Worm (Caenorhabditis elegans) whole organism, midembryonic: ENCODE data around the gene nhr-156.

ENCODE experiments used
- T22C8.4 ChIP-seq: fragments of 200-800 bp; sonication (Bioruptor generic); IDR thresholded peaks from 2 replicates; pipeline ENCODE4 v1.3.6; 2022; ENCODE audit warnings: missing genetic modification characterization, missing compliant biosample characterization
- ztf-29 ChIP-seq: fragments of 200-800 bp; sonication (Bioruptor generic); IDR thresholded peaks from 2 replicates; pipeline ENCODE4 v1.3.6; 2022; ENCODE audit warnings: missing genetic modification reagents, missing genetic modification characterization, missing compliant biosample characterization

DNA sequence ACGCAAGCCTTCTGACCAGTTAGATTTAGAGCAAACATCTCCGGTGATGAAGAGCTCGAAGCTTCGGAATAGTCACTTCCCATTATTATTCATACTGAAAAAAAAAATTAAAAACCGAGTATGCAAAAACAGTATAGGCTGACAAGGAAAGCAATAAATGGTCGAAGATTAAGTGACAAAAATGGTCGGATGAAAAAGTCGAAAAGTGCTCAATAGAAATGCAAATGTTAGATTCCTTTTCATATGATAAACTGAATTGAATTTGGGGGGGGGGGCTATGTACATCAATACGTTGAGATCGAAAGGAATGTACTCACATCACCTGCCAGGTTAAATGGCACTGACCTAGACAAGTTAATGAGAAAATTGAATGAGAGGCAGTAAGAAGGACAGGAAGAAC, 43.1 kb upstream of the nhr-156 start, which contains the start of gene nhr-187:
- TF ChIP-seq T22C8.4 (no peak), ztf-29 (GFP tag; lab: Robert Waterston, UW) (no peak)
